Worm (Caenorhabditis elegans): ENCODE measurements around the gene sdz-19.

sdz-19 gene

ce11 chrX:12480447-12480998 lies 22.6 kb downstream of the sdz-19 start, which contains the start of gene atf-6 (continued):
- TF ChIP-seq ama-1 (optimal IDR thresholded peaks at IDR 0.05), result no peak
- no peak for TF ChIP-seq ZK546.5 (tag; optimal IDR thresholded peaks at IDR 0.05)
- peak; percentile 94 for TF ChIP-seq lsy-12 (tag; optimal IDR thresholded peaks at IDR 0.05)
- TF ChIP-seq elt-1 (tag; optimal IDR thresholded peaks at IDR 0.05), result peak; percentile 60

- TF ChIP-seq eor-1 (tag; optimal IDR thresholded peaks at IDR 0.05), result no peak
Measured at ce11 chrX:12479027-12479426, 24.1 kb downstream of the sdz-19 start.

- TF ChIP-seq pha-4 (tag; optimal IDR thresholded peaks at IDR 0.05), result peak; percentile 70
- no peak for TF ChIP-seq tbx-2 (tag; optimal IDR thresholded peaks at IDR 0.05)
- peak; percentile 42 for TF ChIP-seq elt-2 (tag; optimal IDR thresholded peaks at IDR 0.05)
- no peak for TF ChIP-seq nhr-11 (tag; optimal IDR thresholded peaks at IDR 0.05)
- TF ChIP-seq pqm-1 (tag; optimal IDR thresholded peaks at IDR 0.05), result peak; percentile 60
Measured at ce11 chrX:12478465-12478864, 24.7 kb downstream of the sdz-19 start.

DNA sequence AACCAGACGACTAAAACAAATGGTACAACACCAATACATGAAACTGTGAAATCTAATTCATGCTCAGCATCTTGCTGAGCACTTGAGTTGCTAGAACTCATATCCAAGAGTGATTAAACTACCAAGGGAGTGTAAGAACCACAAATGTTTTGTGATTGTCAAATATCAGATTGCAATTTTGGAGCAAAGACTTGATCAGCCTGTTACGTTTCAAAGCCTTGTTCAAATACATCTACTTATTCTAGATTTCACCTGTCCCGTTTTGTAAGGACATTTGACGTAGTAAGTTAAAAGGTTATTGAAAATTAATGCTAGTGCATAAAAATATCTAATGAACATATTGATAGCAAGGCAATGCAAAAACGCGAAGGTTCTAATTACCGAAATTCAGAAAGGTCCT lies 25.8 kb downstream of the sdz-19 start, which contains the start of gene F45E6.1:
Gene F45E6.1 (minus strand): TSS at position 101 of the 400 bp plus-strand sequence.
- TF ChIP-seq zag-1 (tag; optimal IDR thresholded peaks at IDR 0.05) (no peak), jun-1 (tag; optimal IDR thresholded peaks at IDR 0.05) (no peak), elt-1 (tag; optimal IDR thresholded peaks at IDR 0.05) (no peak), ama-1 (optimal IDR thresholded peaks at IDR 0.05) (no peak), skn-1 (tag; optimal IDR thresholded peaks at IDR 0.05) (no peak), eor-1 (tag; optimal IDR thresholded peaks at IDR 0.05) (no peak), daf-12 (tag; optimal IDR thresholded peaks at IDR 0.05) (no peak)

- no peak for TF ChIP-seq ceh-82 (tag; optimal IDR thresholded peaks at IDR 0.05)
- TF ChIP-seq ztf-4 (tag; optimal IDR thresholded peaks at IDR 0.05), result no peak
- no peak for TF ChIP-seq elt-2 (tag; optimal IDR thresholded peaks at IDR 0.05)
- TF ChIP-seq hmg-11 (tag; optimal IDR thresholded peaks at IDR 0.05), result no peak
- TF ChIP-seq daf-12 (tag; optimal IDR thresholded peaks at IDR 0.05), result no peak
- no peak for TF ChIP-seq zag-1 (tag; optimal IDR thresholded peaks at IDR 0.05)
- no peak for TF ChIP-seq ZK546.5 (tag; optimal IDR thresholded peaks at IDR 0.05)
- TF ChIP-seq unc-39 (tag; optimal IDR thresholded peaks at IDR 0.05), result no peak
- no peak for TF ChIP-seq eor-1 (tag; optimal IDR thresholded peaks at IDR 0.05)
- no peak for TF ChIP-seq fos-1 (tag; optimal IDR thresholded peaks at IDR 0.05)
- no peak for TF ChIP-seq nhr-76 (tag; optimal IDR thresholded peaks at IDR 0.05)
- no peak for TF ChIP-seq fkh-2 (tag; optimal IDR thresholded peaks at IDR 0.05)
- TF ChIP-seq pha-4 (tag; optimal IDR thresholded peaks at IDR 0.05), result no peak
- TF ChIP-seq nhr-43 (tag; optimal IDR thresholded peaks at IDR 0.05; ENCODE audit: poor library complexity, severe bottlenecking), result no peak
- no peak for TF ChIP-seq fkh-10 (GFP tag; optimal IDR thresholded peaks at IDR 0.05)
- TF ChIP-seq lin-39 (tag; optimal IDR thresholded peaks at IDR 0.05), result no peak
- no peak for TF ChIP-seq lin-15B (tag; optimal IDR thresholded peaks at IDR 0.05)
- no peak for TF ChIP-seq ceh-9 (tag; optimal IDR thresholded peaks at IDR 0.05)
- no peak for TF ChIP-seq elt-3 (tag; optimal IDR thresholded peaks at IDR 0.05)
- no peak for TF ChIP-seq nhr-28 (tag; optimal IDR thresholded peaks at IDR 0.05)
Measured at ce11 chrX:12476412-12476811, 26.7 kb downstream of the sdz-19 start.

ce11 chrX:12472232-12472631 lies 30.9 kb downstream of the sdz-19 start:
- TF ChIP-seq R02D3.7 (tag; optimal IDR thresholded peaks at IDR 0.05) (no peak), egl-27 (tag; optimal IDR thresholded peaks at IDR 0.05) (no peak), nfya-1 (tag; optimal IDR thresholded peaks at IDR 0.05; ENCODE audit: insufficient read depth) (no peak), mml-1 (tag; optimal IDR thresholded peaks at IDR 0.05) (no peak), snpc-4 (tag; optimal IDR thresholded peaks at IDR 0.05) (no peak), ceh-82 (tag; optimal IDR thresholded peaks at IDR 0.05) (no peak), elt-3 (tag; optimal IDR thresholded peaks at IDR 0.05) (no peak), ceh-28 (tag; optimal IDR thresholded peaks at IDR 0.05) (no peak), jun-1 (tag; optimal IDR thresholded peaks at IDR 0.05) (no peak), fkh-10 (GFP tag; optimal IDR thresholded peaks at IDR 0.05) (no peak), zag-1 (tag; optimal IDR thresholded peaks at IDR 0.05) (no peak), tbx-2 (tag; optimal IDR thresholded peaks at IDR 0.05) (no peak), unc-62 (GFP tag; optimal IDR thresholded peaks at IDR 0.05) (no peak), nhr-43 (tag; optimal IDR thresholded peaks at IDR 0.05; ENCODE audit: poor library complexity, severe bottlenecking) (no peak), egl-5 (tag; optimal IDR thresholded peaks at IDR 0.05) (no peak)

All from whole organism, L3 larva.